Fruit fly (Drosophila melanogaster) Kc167 (cell line): ENCODE measurements around the gene D12.

Source experiments
- Myc ChIP-seq: fragments of >200 bp; optimal IDR thresholded peaks from 2 replicates; lab custom pipeline; 2017; ENCODE audit warnings: missing external identifiers
- Sin3A ChIP-seq: fragments of >200 bp; optimal IDR thresholded peaks from 2 replicates; lab custom pipeline; 2018; ENCODE audit warnings: missing external identifiers
- h ChIP-seq: fragments of >200 bp; optimal IDR thresholded peaks from 3 replicates; lab custom pipeline; 2018; ENCODE audit warnings: missing external identifiers
- insv ChIP-seq: fragments of >200 bp; optimal IDR thresholded peaks from 3 replicates; lab custom pipeline; 2018; ENCODE audit warnings: missing external identifiers
- psq ChIP-seq: fragments of >200 bp; optimal IDR thresholded peaks from 2 replicates; lab custom pipeline; 2017; ENCODE audit warnings: missing external identifiers
- ttk ChIP-seq: sonication (Bioruptor generic); optimal IDR thresholded peaks from 2 replicates; lab custom pipeline; 2017; ENCODE audit warnings: missing external identifiers

The D12 gene

DNA sequence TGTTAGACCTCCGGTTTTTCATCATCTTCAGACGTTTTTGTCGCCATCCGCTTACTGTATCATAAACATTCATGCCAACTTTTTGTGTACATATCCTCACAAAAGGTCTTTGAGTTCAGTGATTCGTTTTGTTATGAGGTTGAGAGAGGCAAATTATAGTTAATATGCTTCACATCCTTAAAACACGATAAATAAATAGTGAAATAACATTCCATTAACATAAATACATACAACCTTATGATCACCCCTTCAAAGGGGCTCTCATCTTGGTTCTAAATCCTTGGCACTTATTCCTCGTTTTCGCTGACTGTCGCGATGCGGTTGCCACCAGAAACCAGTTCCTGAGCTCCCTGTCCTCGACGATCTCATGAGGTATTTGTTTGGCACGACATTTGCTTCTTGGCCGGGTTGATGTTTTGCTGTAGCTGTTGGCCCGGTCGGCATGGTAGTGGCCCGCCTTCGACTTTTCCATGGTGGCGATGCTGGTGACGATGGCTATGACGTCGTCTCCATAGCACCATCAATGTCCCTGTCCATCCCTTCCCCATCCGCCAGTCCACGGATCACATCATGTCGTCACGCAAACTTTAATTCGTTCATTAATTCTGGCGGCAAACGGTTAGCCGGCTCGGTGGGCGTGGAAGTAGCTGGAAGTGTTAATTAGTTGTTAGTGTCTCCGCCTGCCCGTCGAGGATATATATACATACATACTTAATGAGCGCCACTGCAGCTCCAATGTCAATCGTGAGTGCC is 31.9 kb upstream of the D12 start:
- TF ChIP-seq ttk (no peak), Sin3A (no peak), psq (lab: Kevin White, UChicago) (no peak), h (no peak), Myc (lab: Kevin White, UChicago) (no peak), insv (lab: Kevin White, UChicago) (no peak)

dm6 chr2L:8466643-8467042 is 29.5 kb upstream of the D12 start, which contains the start of gene dachs:
dachs (plus strand) TSS chr2L:8466817.
- no peak for TF ChIP-seq Sin3A
- TF ChIP-seq insv (lab: Kevin White, UChicago), result no peak
- TF ChIP-seq Myc (lab: Kevin White, UChicago), result no peak
- no peak for TF ChIP-seq psq (lab: Kevin White, UChicago)
- no peak for TF ChIP-seq ttk
- TF ChIP-seq h, result no peak

- no peak for TF ChIP-seq h
- no peak for TF ChIP-seq Sin3A
- TF ChIP-seq insv (lab: Kevin White, UChicago), result no peak
Measured at dm6 chr2L:8464107-8464582, 27.0 kb upstream of the D12 start, which contains the start of gene prg. prg (plus strand) TSS chr2L:8464488.

DNA sequence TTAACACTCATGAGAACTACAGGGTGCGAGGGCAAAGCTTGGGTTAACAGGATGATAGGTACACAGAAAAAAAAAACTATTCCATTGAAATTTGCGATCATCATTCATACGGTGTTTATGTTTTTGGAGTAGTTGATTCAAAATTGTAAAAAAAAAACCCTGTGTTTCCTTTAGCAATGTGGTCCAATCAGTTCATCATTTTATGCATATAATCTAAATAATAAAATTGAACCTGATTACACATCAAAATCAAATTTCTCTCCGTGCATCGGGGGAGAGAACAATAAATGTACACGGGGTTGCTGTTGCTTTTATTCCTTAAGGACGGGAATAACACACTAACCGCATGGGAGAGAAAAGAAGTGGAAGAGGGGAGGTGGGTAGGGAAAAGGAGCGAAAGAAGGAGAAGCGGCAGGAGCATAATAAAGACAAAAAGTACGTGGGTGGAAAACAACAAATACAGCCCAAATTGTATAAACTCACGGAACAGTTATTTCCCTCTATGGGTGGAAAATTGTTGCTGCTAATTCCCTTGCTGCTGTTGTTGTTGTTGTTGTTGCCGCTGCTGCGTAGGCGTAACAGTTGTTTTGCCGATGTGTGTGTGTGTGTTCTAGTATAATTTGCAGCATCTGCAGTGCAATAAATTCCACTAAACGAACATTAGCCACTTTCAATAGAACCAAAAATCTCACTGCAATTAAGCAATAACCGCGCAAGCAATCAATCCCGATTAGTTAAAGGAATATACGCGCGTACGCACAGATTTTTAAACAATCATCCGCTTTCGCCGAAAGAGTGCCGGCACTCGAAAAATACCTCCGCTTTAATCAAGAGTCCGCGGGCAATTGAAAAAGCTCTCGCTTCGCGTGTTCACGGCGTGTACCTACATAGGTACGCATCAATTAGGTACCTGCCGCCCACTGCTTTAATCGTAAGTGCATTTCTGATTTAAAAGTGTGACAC is 26.3 kb upstream of the D12 start, which contains the start of gene Agpat2:
Agpat2 (minus strand) TSS at position 851 of the 963 bp plus-strand sequence.
- TF ChIP-seq ttk (no peak), Sin3A (no peak)

DNA sequence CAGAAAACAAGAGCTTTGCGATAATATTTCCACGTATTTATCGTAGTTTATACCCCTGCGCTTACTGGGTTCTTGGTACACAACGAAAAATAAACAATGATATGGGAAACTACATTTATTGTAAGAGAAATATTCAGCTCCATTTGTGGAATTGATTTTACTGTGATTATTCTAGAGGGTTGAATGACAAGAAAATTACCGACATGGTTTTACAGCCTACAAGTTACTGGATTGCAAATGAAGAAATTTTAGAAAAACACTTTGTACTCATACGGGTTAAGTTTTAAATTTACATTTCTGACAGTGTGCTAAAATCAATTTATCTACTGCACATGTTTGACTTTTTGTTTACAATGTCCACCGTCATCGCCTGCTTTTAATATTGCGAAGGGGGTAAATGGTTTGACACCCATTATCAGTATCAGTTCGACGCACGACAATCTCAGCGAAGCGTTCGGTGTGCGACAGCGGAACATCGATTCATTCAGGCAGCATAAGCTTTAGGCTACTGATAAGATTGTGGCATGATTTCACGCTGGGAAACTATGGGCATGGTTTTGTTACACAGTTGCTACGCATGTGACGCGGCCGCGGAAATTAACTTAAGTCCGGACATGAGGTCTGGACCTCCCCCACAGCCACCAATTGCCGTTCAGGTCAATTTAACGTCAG is 24.8 kb upstream of the D12 start:
- TF ChIP-seq ttk, result no peak

DNA sequence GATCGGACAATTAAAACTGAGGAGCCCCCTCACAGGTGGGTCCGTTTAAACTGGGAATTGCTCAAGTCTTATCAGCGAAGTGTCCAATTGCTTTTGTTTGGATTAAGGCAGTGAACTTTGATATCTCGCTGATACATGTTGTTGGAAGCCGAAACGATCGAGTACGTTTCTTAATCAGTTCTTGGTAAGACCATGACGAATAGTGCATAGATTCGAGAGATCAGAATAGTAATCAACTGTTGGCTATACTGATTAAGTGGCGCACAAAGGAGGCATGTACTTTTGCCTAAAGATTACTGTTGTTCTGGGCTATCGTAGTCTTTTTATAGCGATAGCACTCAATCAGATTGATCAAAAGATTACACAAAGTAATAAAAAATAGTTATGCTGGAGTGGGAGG is 14.3 kb upstream of the D12 start:
- TF ChIP-seq psq (lab: Kevin White, UChicago) (no peak), Myc (lab: Kevin White, UChicago) (no peak), h (no peak), insv (lab: Kevin White, UChicago) (no peak), ttk (no peak), Sin3A (no peak)

DNA sequence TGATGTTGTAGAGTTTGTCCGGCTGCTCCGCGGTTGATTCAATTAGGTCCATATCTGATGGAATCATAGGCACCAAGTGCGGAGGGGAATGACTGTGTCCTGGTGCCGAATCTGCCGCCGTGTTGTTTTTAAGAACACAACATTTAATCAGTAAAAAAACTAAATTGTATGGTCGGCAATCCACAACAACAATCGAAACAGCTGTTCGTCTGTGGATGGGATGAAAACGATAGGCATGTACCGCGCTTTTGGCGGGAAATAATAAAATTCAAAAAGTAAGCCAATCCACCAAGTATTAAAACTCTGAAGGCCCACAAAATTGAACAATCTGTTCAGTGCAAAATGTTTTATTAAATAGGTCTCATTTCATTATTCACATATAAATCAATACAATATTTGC is 12.2 kb upstream of the D12 start, which contains the start of gene Aasdh:
Aasdh (minus strand) TSS at position 219 of the 400 bp plus-strand sequence.
- TF ChIP-seq Sin3A (no peak), psq (lab: Kevin White, UChicago) (no peak), h (no peak), Myc (lab: Kevin White, UChicago) (no peak), insv (lab: Kevin White, UChicago) (no peak), ttk (no peak)

dm6 chr2L:8442147-8442546 is 5.0 kb upstream of the D12 start, which contains the start of gene CG31897:
CG31897 (plus strand) TSS chr2L:8442447.
- TF ChIP-seq h, result no peak
- TF ChIP-seq Myc (lab: Kevin White, UChicago), result no peak
- no peak for TF ChIP-seq Sin3A
- no peak for TF ChIP-seq insv (lab: Kevin White, UChicago)
- no peak for TF ChIP-seq ttk
- TF ChIP-seq psq (lab: Kevin White, UChicago), result no peak

DNA sequence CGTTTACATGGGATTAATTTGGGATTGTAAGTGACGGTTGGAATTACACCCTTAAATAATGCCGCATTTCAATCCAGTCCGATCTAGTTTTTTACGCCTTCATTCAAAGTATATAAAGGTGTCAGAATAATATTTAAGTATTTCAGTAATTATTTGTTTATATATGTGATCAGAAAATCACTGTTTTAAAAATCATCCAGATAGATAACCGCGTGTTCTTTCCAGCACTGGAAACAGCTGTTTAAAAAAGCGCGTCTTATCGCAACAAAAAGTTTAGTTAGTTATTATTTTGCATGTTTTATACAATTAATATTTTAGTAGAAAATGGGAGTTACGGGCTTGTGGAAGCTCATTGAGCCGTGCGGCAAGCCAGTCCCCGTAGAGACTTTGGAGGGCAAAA is 887 bp upstream of the D12 start, which contains the start of gene mus201:
mus201 (plus strand) TSS at position 118 of the 400 bp plus-strand sequence.
- no peak for TF ChIP-seq ttk
- no peak for TF ChIP-seq insv (lab: Kevin White, UChicago)
- TF ChIP-seq h, result no peak
- TF ChIP-seq psq (lab: Kevin White, UChicago), result no peak
- TF ChIP-seq Sin3A, result no peak
- no peak for TF ChIP-seq Myc (lab: Kevin White, UChicago)

DNA sequence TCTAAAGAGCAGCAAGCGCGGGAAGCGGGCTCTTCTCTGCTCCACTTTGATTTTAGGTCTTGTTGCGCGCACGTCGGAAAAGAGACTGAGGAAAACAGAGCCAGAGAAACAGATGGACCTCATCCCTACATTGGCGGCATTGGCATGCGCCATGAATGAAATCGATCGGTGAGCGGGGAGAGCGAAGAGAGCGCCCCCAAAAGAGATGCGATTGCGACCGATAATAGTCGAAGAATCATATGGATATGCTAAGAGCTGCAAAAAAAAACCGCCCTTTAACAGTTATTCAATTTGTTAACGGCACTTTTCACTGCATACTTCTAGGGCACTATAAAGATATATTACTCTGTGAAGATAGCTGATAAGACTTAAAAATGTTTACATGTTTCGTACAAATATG is 3.7 kb downstream of the D12 start, which contains the start of gene grk:
grk (minus strand) TSS at position 87 of the 400 bp plus-strand sequence.
- TF ChIP-seq h (no peak), insv (lab: Kevin White, UChicago) (no peak), ttk (no peak), Sin3A (no peak), psq (lab: Kevin White, UChicago) (no peak), Myc (lab: Kevin White, UChicago) (no peak)

DNA sequence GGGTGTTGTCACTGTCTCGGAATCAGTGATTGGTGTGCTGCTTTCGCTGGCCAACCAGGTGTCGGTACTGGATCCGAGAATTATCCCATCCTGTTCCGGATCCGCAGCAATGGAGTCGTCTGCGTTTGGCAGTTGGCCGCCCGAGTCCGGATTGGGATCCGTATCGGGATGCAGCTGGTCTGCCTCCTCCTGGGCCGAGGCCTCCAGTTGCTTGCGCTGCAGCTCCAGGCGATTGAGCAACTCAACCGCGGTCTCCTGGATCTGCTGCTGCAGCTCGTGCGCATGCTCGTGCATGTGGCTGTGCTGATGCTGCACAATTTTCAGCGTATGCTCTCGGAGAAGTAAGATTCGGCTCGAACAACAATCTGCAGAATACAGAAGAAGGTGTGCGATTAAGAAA is 5.0 kb downstream of the D12 start:
- TF ChIP-seq Myc (lab: Kevin White, UChicago) (no peak), h (no peak), Sin3A (no peak), insv (lab: Kevin White, UChicago) (no peak), psq (lab: Kevin White, UChicago) (no peak), ttk (no peak)

- TF ChIP-seq Myc (lab: Kevin White, UChicago) (no peak), psq (lab: Kevin White, UChicago) (no peak), Sin3A (no peak), h (no peak), insv (lab: Kevin White, UChicago) (no peak), ttk (no peak)
Measured at dm6 chr2L:8426801-8427200, 10.4 kb downstream of the D12 start.
